Worm (Caenorhabditis elegans): ENCODE measurements around the gene npr-31.

DNA sequence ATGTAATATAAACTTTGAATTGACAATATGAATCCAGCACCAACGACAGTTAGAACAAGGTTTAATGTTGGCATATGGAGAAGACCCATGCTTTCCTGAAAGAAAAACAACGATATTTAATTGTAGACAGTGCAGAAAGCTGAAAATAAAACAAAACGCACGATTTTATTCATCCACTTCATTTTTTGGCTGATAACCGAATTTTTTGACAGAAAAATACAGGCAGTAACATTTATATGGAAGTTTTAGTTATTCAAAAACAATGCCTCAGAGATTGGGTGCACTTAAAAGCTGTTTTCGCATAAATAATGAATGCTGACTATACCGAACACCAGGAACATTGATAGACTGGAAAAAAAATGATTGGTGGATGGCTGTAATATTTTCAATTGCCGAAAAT is 21.3 kb downstream of the npr-31 start, which contains the start of gene mfsd-13.2:
- TF ChIP-seq dve-1 (tag; optimal IDR thresholded peaks at IDR 0.05), result no peak
- TF ChIP-seq unc-42 (tag; optimal IDR thresholded peaks at IDR 0.05), result no peak
- TF ChIP-seq pat-9 (tag; optimal IDR thresholded peaks at IDR 0.05), result no peak
- no peak for TF ChIP-seq pros-1 (tag; optimal IDR thresholded peaks at IDR 0.05)
- TF ChIP-seq nfya-1 (tag; optimal IDR thresholded peaks at IDR 0.05), result no peak
- TF ChIP-seq che-1 (tag; optimal IDR thresholded peaks at IDR 0.05), result no peak
- no peak for TF ChIP-seq ahr-1 (tag; optimal IDR thresholded peaks at IDR 0.05)
- TF ChIP-seq pha-4 (tag; optimal IDR thresholded peaks at IDR 0.05), result no peak
- no peak for TF ChIP-seq tbx-2 (tag; optimal IDR thresholded peaks at IDR 0.05)
- TF ChIP-seq ets-4 (tag; optimal IDR thresholded peaks at IDR 0.05), result no peak

Measured in whole organism, late embryonic.